Worm (Caenorhabditis elegans) whole organism, dauer: ENCODE measurements around the gene lgc-27.

Source experiments
- unc-62 ChIP-seq: sonication (generic microtip); optimal IDR thresholded peaks from 2 replicates; lab custom pipeline; 2017; ENCODE audit warnings: missing biosample characterization, missing genetic modification reagents, missing genetic modification characterization

The lgc-27 gene

DNA sequence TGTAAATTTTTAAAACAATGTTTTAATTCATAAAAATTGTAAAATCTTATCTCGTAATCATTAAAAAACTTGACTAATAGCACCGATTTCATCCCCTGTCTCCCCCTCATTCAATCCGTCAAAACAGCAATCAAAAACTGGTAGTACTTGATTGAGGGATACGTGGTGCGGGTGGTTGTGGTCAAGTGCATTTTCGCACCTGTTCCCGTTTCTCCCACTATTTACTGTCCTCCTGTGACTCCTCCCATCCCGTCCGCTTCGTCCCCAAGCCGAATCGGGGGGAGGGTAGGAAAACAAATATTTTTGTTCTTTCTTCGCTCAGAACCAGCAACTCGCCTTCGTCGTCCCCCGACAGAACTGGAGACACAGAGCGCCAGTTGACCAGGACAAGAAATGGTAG lies at the start of gene lgc-27:
TSS of gene lgc-27 (plus strand) at position 301 of the 400 bp plus-strand sequence.
- TF ChIP-seq unc-62 (GFP tag; lab: Kevin White, UChicago): no peak

ce11 chrII:4599838-4600237 lies 49.0 kb upstream of the lgc-27 start:
- no peak for TF ChIP-seq unc-62 (GFP tag; lab: Kevin White, UChicago)

ce11 chrII:4600276-4600675 lies 48.6 kb upstream of the lgc-27 start:
- no peak for TF ChIP-seq unc-62 (GFP tag; lab: Kevin White, UChicago)

ce11 chrII:4600818-4601217 lies 48.1 kb upstream of the lgc-27 start:
- no peak for TF ChIP-seq unc-62 (GFP tag; lab: Kevin White, UChicago)

- TF ChIP-seq unc-62 (GFP tag; lab: Kevin White, UChicago): no peak
Observed at ce11 chrII:4601256-4601655, 47.6 kb upstream of the lgc-27 start, which contains the start of gene ipla-1. TSS of gene ipla-1 (minus strand) at chrII:4601356.

DNA sequence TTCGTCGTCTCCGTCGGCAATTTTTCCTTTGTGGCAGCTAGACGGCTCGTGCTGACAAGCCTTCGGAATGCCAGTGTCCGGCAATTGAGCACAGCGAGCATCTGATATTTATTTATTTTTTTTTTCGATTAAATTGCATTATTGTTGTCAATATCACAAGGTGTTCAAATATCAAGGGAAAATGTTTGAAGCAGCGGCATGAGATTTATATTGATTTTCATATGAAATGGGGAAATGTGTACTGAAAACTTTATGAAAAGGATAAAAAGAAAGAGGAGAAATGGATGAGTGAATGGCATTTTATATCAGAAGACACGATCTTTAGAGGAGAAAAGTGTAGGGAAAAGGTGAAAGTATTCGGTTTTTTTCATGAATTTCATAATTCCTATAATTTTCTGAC lies 46.4 kb upstream of the lgc-27 start, which contains the start of gene coa-3:
TSS of gene coa-3 (minus strand) at position 101 of the 400 bp plus-strand sequence.
- TF ChIP-seq unc-62 (GFP tag; lab: Kevin White, UChicago): no peak

DNA sequence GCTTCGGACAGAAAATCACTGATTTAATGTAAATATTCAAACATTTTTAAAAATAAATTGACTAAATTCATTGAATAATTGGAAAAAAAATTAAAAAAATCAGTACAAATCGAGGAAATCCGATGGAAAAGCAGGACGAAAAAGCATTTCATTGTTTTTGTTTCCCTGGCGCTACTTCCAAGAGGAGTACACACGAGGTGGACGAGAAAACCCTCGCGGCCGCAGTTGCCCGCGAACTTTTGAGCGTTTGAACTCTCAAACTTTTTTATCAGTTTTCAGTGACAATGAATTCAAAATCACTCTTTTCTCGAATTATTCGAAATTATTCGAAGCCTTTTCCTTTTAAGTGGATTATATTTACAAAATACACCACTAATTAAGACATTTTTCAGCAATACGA lies 45.9 kb upstream of the lgc-27 start, which contains the start of gene F35D11.4:
TSS of gene F35D11.4 (plus strand) at position 393 of the 400 bp plus-strand sequence.
- TF ChIP-seq unc-62 (GFP tag; lab: Kevin White, UChicago): no peak

DNA sequence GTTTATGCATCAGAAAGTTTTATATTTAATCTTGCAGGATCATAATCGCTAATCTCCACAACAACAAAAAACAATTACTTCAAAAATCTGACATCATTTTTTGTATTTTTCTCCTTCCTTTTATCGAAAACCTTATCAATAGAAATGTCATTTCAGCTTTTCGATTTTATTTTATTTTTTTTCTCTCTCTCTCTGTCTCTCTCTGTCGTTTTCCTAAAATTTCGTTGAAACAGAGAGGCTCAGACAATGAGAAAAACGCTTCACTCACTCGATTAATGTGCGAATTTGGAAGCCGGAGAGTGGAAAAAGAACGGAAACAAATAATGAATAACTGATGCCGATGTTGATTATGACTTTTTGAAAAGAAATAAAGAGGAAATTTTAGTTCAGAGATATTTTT lies 44.7 kb upstream of the lgc-27 start:
- TF ChIP-seq unc-62 (GFP tag; lab: Kevin White, UChicago): no peak

DNA sequence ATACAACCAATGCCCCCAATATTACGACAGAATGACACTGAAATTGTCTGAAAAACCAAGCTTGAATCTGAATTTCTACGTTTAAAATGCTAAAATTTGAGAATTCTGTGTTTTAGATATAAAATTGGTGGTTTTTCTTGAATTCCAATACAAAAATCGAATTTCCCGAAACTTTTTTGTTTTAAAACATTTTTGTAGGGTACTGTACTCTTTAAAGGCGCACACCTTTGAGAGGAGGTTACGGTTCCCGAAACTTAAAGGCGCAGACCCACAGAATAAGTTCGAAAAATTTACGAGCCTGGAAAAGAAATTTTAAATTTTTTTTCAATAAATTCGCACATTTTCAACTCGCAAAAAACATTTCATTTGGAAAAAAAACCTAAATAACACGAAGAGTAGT lies 44.2 kb upstream of the lgc-27 start:
- no peak for TF ChIP-seq unc-62 (GFP tag; lab: Kevin White, UChicago)

DNA sequence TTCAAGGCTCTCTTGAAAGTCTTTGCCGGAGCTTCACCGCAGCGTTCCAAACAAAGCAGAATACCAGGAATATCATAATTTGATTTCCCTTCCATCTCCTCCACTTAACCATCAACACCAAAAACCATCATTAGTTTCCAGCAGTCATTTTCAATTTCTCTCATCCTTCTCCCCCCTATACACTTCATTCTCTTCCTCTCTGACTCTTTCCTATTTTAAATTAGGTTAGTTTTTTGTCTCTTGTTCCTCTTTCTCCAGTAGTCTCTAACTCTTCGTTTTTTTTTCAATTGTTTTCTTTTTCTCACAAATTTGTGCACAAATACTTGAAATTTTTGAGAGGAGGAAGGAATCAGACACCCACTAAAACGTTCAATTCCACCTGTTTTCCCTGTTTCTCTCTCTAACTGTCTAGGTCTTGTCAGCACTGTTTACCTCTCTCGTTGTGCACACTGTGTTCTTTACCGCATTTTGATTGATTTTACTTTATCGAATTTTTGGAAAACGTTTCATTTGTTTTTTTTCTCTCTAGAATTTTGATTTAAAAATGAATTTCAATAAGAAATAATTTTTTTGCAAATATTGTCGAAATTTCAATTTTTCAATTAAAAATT lies 42.1 kb upstream of the lgc-27 start:
- TF ChIP-seq unc-62 (GFP tag; lab: Kevin White, UChicago): no peak

- no peak for TF ChIP-seq unc-62 (GFP tag; lab: Kevin White, UChicago)
Observed at ce11 chrII:4608073-4608472, 40.8 kb upstream of the lgc-27 start, which contains the start of gene F35D11.3. TSS of gene F35D11.3 (plus strand) at chrII:4608372.

DNA sequence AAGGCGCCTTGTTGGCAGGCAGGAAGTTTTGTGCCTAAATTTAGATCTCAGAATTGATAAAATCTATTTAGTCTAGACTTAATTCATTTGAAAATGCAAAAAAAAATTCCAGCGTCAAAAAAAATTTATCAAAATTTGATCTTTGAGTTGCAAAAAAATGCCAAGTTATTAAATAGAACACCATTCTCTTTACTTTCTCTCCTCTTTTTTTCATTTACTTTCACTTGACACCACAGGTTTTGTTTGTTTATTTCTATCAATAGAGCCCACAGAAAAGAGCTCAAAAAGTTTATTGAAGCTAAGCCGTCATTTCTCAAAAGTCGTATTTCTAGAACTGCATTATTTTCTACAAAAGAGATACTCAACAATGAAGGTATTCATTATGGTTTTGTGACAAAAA lies 36.2 kb upstream of the lgc-27 start, which contains the start of gene pqn-35:
TSS of gene pqn-35 (plus strand) at position 301 of the 400 bp plus-strand sequence.
- no peak for TF ChIP-seq unc-62 (GFP tag; lab: Kevin White, UChicago)

ce11 chrII:4616443-4616842 lies 32.4 kb upstream of the lgc-27 start, which contains the start of gene clec-136:
TSS of gene clec-136 (minus strand) at chrII:4616543.
- no peak for TF ChIP-seq unc-62 (GFP tag; lab: Kevin White, UChicago)

ce11 chrII:4617990-4618389 lies 30.9 kb upstream of the lgc-27 start, which contains the start of gene clec-137:
TSS of gene clec-137 (minus strand) at chrII:4618090.
- TF ChIP-seq unc-62 (GFP tag; lab: Kevin White, UChicago): no peak

- no peak for TF ChIP-seq unc-62 (GFP tag; lab: Kevin White, UChicago)
Observed at ce11 chrII:4619700-4620099, 29.2 kb upstream of the lgc-27 start, which contains the start of gene clec-138. TSS of gene clec-138 (minus strand) at chrII:4619800.

- TF ChIP-seq unc-62 (GFP tag; lab: Kevin White, UChicago): no peak
Observed at ce11 chrII:4621650-4622049, 27.2 kb upstream of the lgc-27 start, which contains the start of gene clec-139. TSS of gene clec-139 (minus strand) at chrII:4621750.

DNA sequence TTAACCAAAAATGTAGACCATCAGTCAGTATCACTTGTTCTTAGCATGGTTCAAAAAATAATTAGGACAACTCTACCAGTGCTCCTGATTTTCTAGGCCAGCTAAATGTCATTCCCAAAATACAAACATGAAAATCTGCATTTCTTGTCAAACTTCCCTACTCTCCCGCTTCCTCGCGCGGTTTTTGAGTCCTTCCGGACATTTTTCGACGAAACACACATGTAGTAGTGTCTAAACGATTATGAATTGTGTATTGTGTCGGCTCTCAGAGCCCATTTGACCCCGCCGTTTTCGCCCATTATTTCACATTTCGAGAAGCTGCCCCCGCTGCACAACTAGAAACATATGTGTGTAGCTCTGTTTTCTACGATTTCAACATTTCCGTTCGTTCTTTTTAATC lies 22.3 kb upstream of the lgc-27 start, which contains the start of gene F35D11.1:
TSS of gene F35D11.1 (plus strand) at position 301 of the 400 bp plus-strand sequence.
- no peak for TF ChIP-seq unc-62 (GFP tag; lab: Kevin White, UChicago)
